Fruit fly (Drosophila melanogaster) whole organism, prepupa: ENCODE data around the gene Polr1B.

ENCODE experiments used
- CG10669 ChIP-seq: fragments of 200-800 bp; sonication (Bioruptor generic); optimal IDR thresholded peaks from 3 replicates; lab custom pipeline; 2018; ENCODE audit warnings: missing biosample characterization, mild to moderate bottlenecking, missing genetic modification characterization, moderate library complexity
- CG11294 ChIP-seq: fragments of 200-800 bp; sonication (Bioruptor generic); IDR thresholded peaks from 2 replicates; pipeline ENCODE4 v1.3.6; 2022; ENCODE audit warnings: missing biosample characterization, missing genetic modification characterization
- CG11762 ChIP-seq: fragments of 200-800 bp; sonication (Bioruptor generic); optimal IDR thresholded peaks from 3 replicates; lab custom pipeline; 2016; ENCODE audit warnings: missing biosample characterization, missing genetic modification characterization; ENCODE audit not compliant: insufficient read depth
- CG11902 ChIP-seq: fragments of 200-800 bp; sonication (Bioruptor generic); optimal IDR thresholded peaks from 3 replicates; lab custom pipeline; 2016; ENCODE audit warnings: missing biosample characterization, missing genetic modification characterization
- CG15336 ChIP-seq: fragments of 200-800 bp; sonication (Bioruptor generic); IDR thresholded peaks from 2 replicates; pipeline ENCODE4 v1.3.6; 2022; ENCODE audit warnings: missing biosample characterization, missing genetic modification characterization
- CG3032 ChIP-seq: fragments of 200-800 bp; optimal IDR thresholded peaks from 2 replicates; lab custom pipeline; 2019; ENCODE audit warnings: missing biosample characterization, mild to moderate bottlenecking, missing genetic modification characterization, moderate library complexity
- CG32006 ChIP-seq: fragments of 200-800 bp; sonication (Bioruptor generic); optimal IDR thresholded peaks from 3 replicates; lab custom pipeline; 2017; ENCODE audit warnings: missing biosample characterization, mild to moderate bottlenecking, missing genetic modification characterization
- CG34406 ChIP-seq: fragments of 200-800 bp; sonication (Bioruptor generic); optimal IDR thresholded peaks from 3 replicates; lab custom pipeline; 2016; ENCODE audit warnings: missing biosample characterization, missing genetic modification characterization
- CG3919 ChIP-seq: fragments of 200-800 bp; sonication (Bioruptor generic); optimal IDR thresholded peaks from 3 replicates; lab custom pipeline; 2016; ENCODE audit warnings: missing biosample characterization, missing genetic modification characterization
- CG6163 ChIP-seq: fragments of 200-800 bp; sonication (Bioruptor generic); IDR thresholded peaks from 3 replicates; pipeline ENCODE4 v1.3.6; 2022; ENCODE audit warnings: missing biosample characterization, missing genetic modification characterization
- CG6276 ChIP-seq: fragments of 200-800 bp; sonication (Bioruptor generic); optimal IDR thresholded peaks from 2 replicates; lab custom pipeline; 2017; ENCODE audit warnings: missing biosample characterization, mild to moderate bottlenecking, missing genetic modification characterization
- CG6792 ChIP-seq: fragments of 200-800 bp; sonication (Bioruptor generic); optimal IDR thresholded peaks from 3 replicates; lab custom pipeline; 2016; ENCODE audit warnings: missing biosample characterization, missing genetic modification characterization
- CG6854 ChIP-seq: fragments of 200-800 bp; sonication (Bioruptor generic); optimal IDR thresholded peaks from 2 replicates; lab custom pipeline; 2017; ENCODE audit warnings: missing biosample characterization, mild to moderate bottlenecking, missing genetic modification characterization
- CG8119 ChIP-seq: fragments of 200-800 bp; sonication (Bioruptor generic); IDR thresholded peaks from 3 replicates; pipeline ENCODE4 v1.3.6; 2022; ENCODE audit warnings: missing biosample characterization, missing genetic modification characterization
- CG8319 ChIP-seq: fragments of 200-800 bp; sonication (Bioruptor generic); optimal IDR thresholded peaks from 3 replicates; lab custom pipeline; 2016; ENCODE audit warnings: missing biosample characterization, missing genetic modification characterization
- CG9139 ChIP-seq: fragments of 200-800 bp; sonication (Bioruptor generic); optimal IDR thresholded peaks from 3 replicates; lab custom pipeline; 2017; ENCODE audit warnings: missing biosample characterization, mild to moderate bottlenecking, missing genetic modification characterization
- Eip75B ChIP-seq: fragments of 200-800 bp; sonication (Bioruptor generic); optimal IDR thresholded peaks from 3 replicates; lab custom pipeline; 2016; ENCODE audit warnings: missing biosample characterization, missing genetic modification characterization
- Eip93F ChIP-seq: fragments of 200-800 bp; sonication (Bioruptor generic); optimal IDR thresholded peaks from 2 replicates; lab custom pipeline; 2016; ENCODE audit warnings: missing biosample characterization, mild to moderate bottlenecking, missing genetic modification characterization
- Ets21C ChIP-seq: fragments of 200-800 bp; sonication (Bioruptor generic); optimal IDR thresholded peaks from 3 replicates; lab custom pipeline; 2016; ENCODE audit warnings: missing biosample characterization, missing genetic modification characterization
- Ets96B ChIP-seq: fragments of 200-800 bp; optimal IDR thresholded peaks from 2 replicates; lab custom pipeline; 2019; ENCODE audit warnings: missing biosample characterization, mild to moderate bottlenecking, missing genetic modification characterization, moderate library complexity
- Gug ChIP-seq: fragments of 200-800 bp; sonication (Bioruptor generic); IDR thresholded peaks from 2 replicates; pipeline ENCODE4 v1.3.6; 2022; ENCODE audit warnings: missing biosample characterization, missing genetic modification characterization
- Hr38 ChIP-seq: sonication (Bioruptor generic); optimal IDR thresholded peaks from 2 replicates; lab custom pipeline; 2016; ENCODE audit warnings: missing biosample characterization, missing genetic modification characterization
- Hr39 ChIP-seq: fragments of 200-800 bp; sonication (Bioruptor generic); optimal IDR thresholded peaks from 2 replicates; lab custom pipeline; 2016; ENCODE audit warnings: missing biosample characterization, missing genetic modification characterization
- Hr4 ChIP-seq: fragments of 200-800 bp; sonication (Bioruptor generic); optimal IDR thresholded peaks from 3 replicates; lab custom pipeline; 2016; ENCODE audit warnings: missing biosample characterization, missing genetic modification characterization
- Lpt ChIP-seq: fragments of 200-800 bp; sonication (Bioruptor generic); optimal IDR thresholded peaks from 3 replicates; lab custom pipeline; 2016; ENCODE audit warnings: missing biosample characterization, missing genetic modification characterization
- Met ChIP-seq: fragments of 200-800 bp; sonication (Bioruptor generic); optimal IDR thresholded peaks from 3 replicates; lab custom pipeline; 2016; ENCODE audit warnings: missing biosample characterization, missing genetic modification characterization
- OdsH ChIP-seq: fragments of 200-800 bp; sonication (Bioruptor generic); optimal IDR thresholded peaks from 3 replicates; lab custom pipeline; 2016; ENCODE audit warnings: missing biosample characterization, missing genetic modification characterization
- Smox ChIP-seq: fragments of 200-800 bp; sonication (Bioruptor generic); optimal IDR thresholded peaks from 3 replicates; lab custom pipeline; 2016; ENCODE audit warnings: missing biosample characterization, missing genetic modification characterization
- Sox102F ChIP-seq: fragments of 200-800 bp; sonication (Bioruptor generic); optimal IDR thresholded peaks from 2 replicates; lab custom pipeline; 2016; ENCODE audit warnings: missing biosample characterization, mild to moderate bottlenecking, missing genetic modification characterization
- Sox15 ChIP-seq: fragments of 200-800 bp; sonication (Bioruptor generic); optimal IDR thresholded peaks from 3 replicates; lab custom pipeline; 2016; ENCODE audit warnings: missing biosample characterization, missing genetic modification characterization
- achi ChIP-seq: fragments of 200-800 bp; sonication (Bioruptor generic); optimal IDR thresholded peaks from 3 replicates; lab custom pipeline; 2016; ENCODE audit warnings: missing biosample characterization, missing genetic modification characterization
- acj6 ChIP-seq: fragments of 200-800 bp; sonication (Bioruptor generic); optimal IDR thresholded peaks from 3 replicates; lab custom pipeline; 2016; ENCODE audit warnings: missing biosample characterization, missing genetic modification characterization
- dac ChIP-seq: fragments of 200-800 bp; sonication (Bioruptor generic); optimal IDR thresholded peaks from 2 replicates; lab custom pipeline; 2017; ENCODE audit warnings: missing biosample characterization, mild to moderate bottlenecking, missing genetic modification characterization
- eg ChIP-seq: fragments of 200-800 bp; sonication (Bioruptor generic); IDR thresholded peaks from 3 replicates; pipeline ENCODE4 v1.3.6; 2022; ENCODE audit warnings: missing biosample characterization, missing genetic modification characterization
- esn ChIP-seq: fragments of 200-800 bp; sonication (Bioruptor generic); optimal IDR thresholded peaks from 2 replicates; lab custom pipeline; 2016; ENCODE audit warnings: missing biosample characterization, mild to moderate bottlenecking, missing genetic modification characterization, moderate library complexity
- fd59A ChIP-seq: fragments of 200-800 bp; sonication (Bioruptor generic); optimal IDR thresholded peaks from 2 replicates; lab custom pipeline; 2017; ENCODE audit warnings: missing biosample characterization, mild to moderate bottlenecking, missing genetic modification characterization, missing genetic modification reagents
- fd85E ChIP-seq: fragments of 200-800 bp; sonication (Bioruptor generic); optimal IDR thresholded peaks from 3 replicates; lab custom pipeline; 2016; ENCODE audit warnings: missing biosample characterization, missing genetic modification characterization
- fkh ChIP-seq: fragments of 200-800 bp; sonication (Bioruptor generic); optimal IDR thresholded peaks from 3 replicates; lab custom pipeline; 2017; ENCODE audit warnings: missing biosample characterization, mild to moderate bottlenecking, missing genetic modification characterization, moderate library complexity
- lz ChIP-seq: fragments of 200-800 bp; sonication (Bioruptor generic); optimal IDR thresholded peaks from 3 replicates; lab custom pipeline; 2016; ENCODE audit warnings: missing biosample characterization, missing genetic modification characterization
- net ChIP-seq: fragments of 200-800 bp; sonication (Bioruptor generic); optimal IDR thresholded peaks from 3 replicates; lab custom pipeline; 2016; ENCODE audit warnings: missing biosample characterization, missing genetic modification characterization
- pdm3 ChIP-seq: fragments of 200-800 bp; sonication (Bioruptor generic); optimal IDR thresholded peaks from 3 replicates; lab custom pipeline; 2016; ENCODE audit warnings: missing biosample characterization, missing genetic modification characterization
- spab ChIP-seq: fragments of 200-800 bp; sonication (Bioruptor generic); optimal IDR thresholded peaks from 2 replicates; lab custom pipeline; 2017; ENCODE audit warnings: missing biosample characterization, mild to moderate bottlenecking, missing genetic modification characterization, missing genetic modification reagents
- ss ChIP-seq, 2 experiments: fragments of 200-800 bp; sonication (Bioruptor generic); optimal IDR thresholded peaks; 2 replicates in 1 of 2; 3 replicates in 1 of 2; lab custom pipeline; 2017 to 2018; ENCODE audit warnings: mild to moderate bottlenecking in 2 of 2, missing biosample characterization in 2 of 2, missing genetic modification characterization in 2 of 2, moderate library complexity in 1 of 2
- svp ChIP-seq: fragments of 200-800 bp; sonication (Bioruptor generic); peaks from one replicate; lab custom pipeline; 2016; ENCODE audit warnings: missing biosample characterization, missing genetic modification characterization
- topi ChIP-seq: fragments of 200-800 bp; sonication (Bioruptor generic); optimal IDR thresholded peaks from 3 replicates; lab custom pipeline; 2016; ENCODE audit warnings: missing biosample characterization, missing genetic modification characterization
- vri ChIP-seq: fragments of 200-800 bp; sonication (Bioruptor generic); optimal IDR thresholded peaks from 3 replicates; lab custom pipeline; 2016; ENCODE audit warnings: missing biosample characterization, mild to moderate bottlenecking, missing genetic modification characterization

Gene Polr1B

DNA sequence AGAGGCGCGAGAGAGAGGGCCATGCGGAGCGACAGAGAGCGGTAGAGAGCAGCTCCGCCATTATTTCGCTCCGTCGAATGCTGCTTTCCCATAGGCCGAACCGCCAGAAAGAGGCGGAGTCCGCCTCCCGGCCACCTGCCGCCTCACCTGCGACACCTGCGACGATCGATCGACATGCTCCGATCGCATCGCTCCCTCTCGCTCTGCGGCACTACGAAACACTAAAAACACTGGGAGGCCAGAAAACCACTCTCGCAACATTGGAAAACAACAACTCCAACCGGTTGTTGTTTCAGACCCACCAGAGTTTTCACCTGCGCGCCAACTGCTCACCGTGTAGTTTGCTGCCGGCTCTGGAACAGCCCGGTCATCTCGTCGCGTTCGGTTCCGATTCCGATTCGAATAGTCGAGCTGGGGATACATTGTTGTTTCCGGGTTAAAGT, 26.3 kb upstream of the Polr1B start, which contains the start of gene al (continued):
- TF ChIP-seq Hr39 (GFP tag; lab: Kevin White, UChicago) (no peak), CG6163 (0 out of 3 replicates have a peak, but pooled peaks have one; percentile 20), esn (GFP tag; lab: Kevin White, UChicago) (no peak), svp (GFP tag; lab: Kevin White, UChicago) (no peak)
- TF ChIP-seq, all 60 proteins: peak for 5

DNA sequence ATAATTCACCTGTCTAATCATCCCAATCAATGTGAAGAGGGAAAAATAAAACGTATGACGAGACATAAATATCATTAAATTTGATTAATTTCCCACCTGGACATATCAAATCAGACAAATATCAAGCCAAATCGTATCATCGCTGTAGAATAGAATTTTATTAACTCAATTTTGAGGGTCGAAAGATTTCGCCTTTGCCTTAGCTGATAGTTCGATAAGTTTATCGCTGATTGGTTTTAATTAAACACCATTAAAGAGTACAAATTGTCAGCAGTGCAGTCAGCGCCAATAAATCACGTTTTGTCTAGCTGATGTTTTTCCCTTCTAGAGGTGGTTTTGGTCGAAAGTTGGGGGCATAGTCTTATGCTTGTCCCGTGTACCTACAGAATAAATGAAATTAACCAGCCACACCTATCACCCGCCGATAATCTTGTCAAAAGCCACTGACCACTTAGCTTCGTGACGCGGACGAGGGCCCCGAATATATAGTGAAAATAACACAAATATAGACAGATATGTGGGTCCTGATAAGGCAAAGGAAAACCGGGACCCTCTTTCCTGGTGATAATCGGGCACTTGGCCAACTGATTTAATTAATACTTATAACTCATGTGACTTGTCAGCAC, 25.2 kb upstream of the Polr1B start:
- TF ChIP-seq Eip75B (GFP tag; lab: Kevin White, UChicago), result no peak
- no peak for TF ChIP-seq OdsH
- TF ChIP-seq Ets96B (tag; lab: Kevin White, UChicago), result no peak
- TF ChIP-seq Ets21C (GFP tag; lab: Kevin White, UChicago), result no peak
- TF ChIP-seq CG11902 (GFP tag; lab: Kevin White, UChicago), result no peak
- no peak for TF ChIP-seq net (GFP tag; lab: Kevin White, UChicago)
- no peak for TF ChIP-seq Lpt (GFP tag; lab: Kevin White, UChicago)
- TF ChIP-seq, all 60 proteins: peak for 0

DNA sequence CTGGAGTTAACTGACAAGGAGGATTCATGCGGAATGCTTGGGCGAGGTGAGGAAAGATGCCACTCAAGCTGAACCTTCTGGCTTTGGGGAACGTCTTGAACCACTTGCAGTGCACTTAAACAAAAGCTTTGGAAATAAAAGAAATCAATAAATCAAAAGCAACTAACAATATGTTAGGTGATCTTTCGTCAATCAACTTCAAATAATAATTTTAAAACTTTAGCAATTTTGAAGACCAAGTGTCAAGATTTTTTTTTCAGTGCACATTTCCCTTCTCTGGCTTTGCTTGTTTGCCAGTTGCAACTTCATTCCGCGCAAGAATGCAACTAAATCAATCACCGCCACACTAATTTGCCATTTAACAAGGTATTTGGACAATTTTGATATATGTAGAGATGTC, 21.3 kb upstream of the Polr1B start:
- peak; percentile 36 for TF ChIP-seq Ets21C (GFP tag; lab: Kevin White, UChicago)
- peak; percentile 56 for TF ChIP-seq acj6 (GFP tag; lab: Kevin White, UChicago)
- TF ChIP-seq CG6163, result peak; percentile 74
- TF ChIP-seq Hr38 (GFP tag; lab: Kevin White, UChicago), result no peak
- TF ChIP-seq achi (GFP tag; lab: Kevin White, UChicago), result peak; percentile 56
- peak; percentile 67 for TF ChIP-seq topi (GFP tag; lab: Kevin White, UChicago)
- TF ChIP-seq CG3032 (tag; lab: Kevin White, UChicago), result peak; percentile 43
- TF ChIP-seq ss (GFP tag; optimal IDR thresholded peaks at IDR 0.05; lab: Kevin White, UChicago), result peak; percentile 25 to 34
- TF ChIP-seq fd85E (GFP tag; lab: Kevin White, UChicago), result no peak
- TF ChIP-seq CG32006 (GFP tag; lab: Kevin White, UChicago), result peak; percentile 38
- peak; percentile 71 for TF ChIP-seq Met (GFP tag; lab: Kevin White, UChicago)
- peak; percentile 40 for TF ChIP-seq net (GFP tag; lab: Kevin White, UChicago)
- no peak for TF ChIP-seq fkh
- no peak for TF ChIP-seq CG9139 (GFP tag; lab: Kevin White, UChicago)
- peak; percentile 10 for TF ChIP-seq CG6276 (GFP tag; lab: Kevin White, UChicago)
- TF ChIP-seq CG6854 (GFP tag; lab: Kevin White, UChicago), result no peak
- no peak for TF ChIP-seq dac (GFP tag; lab: Kevin White, UChicago)
- TF ChIP-seq Smox (GFP tag; lab: Kevin White, UChicago), result peak; percentile 61
- no peak for TF ChIP-seq fd59A (GFP tag; lab: Kevin White, UChicago)
- TF ChIP-seq Lpt (GFP tag; lab: Kevin White, UChicago), result no peak
- TF ChIP-seq Sox15, result no peak
- peak; percentile 62 for TF ChIP-seq CG6792 (GFP tag; lab: Kevin White, UChicago)
- peak; percentile 18 for TF ChIP-seq CG11902 (GFP tag; lab: Kevin White, UChicago)
- TF ChIP-seq pdm3 (GFP tag; lab: Kevin White, UChicago), result peak; percentile 51
- peak; percentile 63 for TF ChIP-seq vri (GFP tag; lab: Kevin White, UChicago)
- TF ChIP-seq CG8319, result no peak
- TF ChIP-seq CG11294, result no peak
- TF ChIP-seq lz (GFP tag; lab: Kevin White, UChicago), result peak; percentile 61
- peak; percentile 53 for TF ChIP-seq CG10669 (GFP tag; lab: Kevin White, UChicago)
- peak; percentile 88 for TF ChIP-seq svp (GFP tag; lab: Kevin White, UChicago)
- TF ChIP-seq CG15336 (GFP tag; lab: Robert Waterston, UW), result peak; percentile 44
- TF ChIP-seq CG11762, result no peak
- TF ChIP-seq Hr39 (GFP tag; lab: Kevin White, UChicago), result peak; percentile 68
- peak; percentile 68 for TF ChIP-seq Sox102F (GFP tag; lab: Kevin White, UChicago)
- TF ChIP-seq Eip93F (GFP tag; lab: Kevin White, UChicago), result peak; percentile 3
- peak; percentile 32 for TF ChIP-seq Hr4 (GFP tag; lab: Kevin White, UChicago)
- no peak; the same call in 1 of the 2 replicates for TF ChIP-seq Gug (GFP tag; lab: Robert Waterston, UW)
- 0 out of 3 replicates have a peak, but pooled peaks have one; percentile 25 for TF ChIP-seq eg
- TF ChIP-seq CG8119 (GFP tag; lab: Robert Waterston, UW), result peak; percentile 46; the same call in 1 of the 3 replicates
- TF ChIP-seq CG3919 (GFP tag; lab: Kevin White, UChicago), result peak; percentile 65
- peak; percentile 46 for TF ChIP-seq CG34406
- peak; percentile 16 for TF ChIP-seq spab (GFP tag; lab: Kevin White, UChicago)
- peak; percentile 50 for TF ChIP-seq OdsH
